Worm (Caenorhabditis elegans) whole organism, L2 larva: ENCODE results near the gene lbp-3.

Experiments
- C34F6.9 ChIP-seq: fragments of 150-350 bp; optimal IDR thresholded peaks from 2 replicates; lab custom pipeline; 2014; ENCODE audit warnings: missing biosample characterization, missing genetic modification characterization
- F13H6.1 ChIP-seq: sonication (generic microtip); optimal IDR thresholded peaks from 2 replicates; lab custom pipeline; 2016; ENCODE audit warnings: missing genetic modification characterization, missing compliant biosample characterization
- Y55F3AM.14 ChIP-seq: fragments of 200-800 bp; sonication (Bioruptor generic); optimal IDR thresholded peaks from 2 replicates; lab custom pipeline; 2018; ENCODE audit warnings: mild to moderate bottlenecking, missing genetic modification characterization, missing compliant biosample characterization
- ZK546.5 ChIP-seq: sonication (generic microtip); optimal IDR thresholded peaks from 2 replicates; lab custom pipeline; 2017; ENCODE audit warnings: missing biosample characterization, missing genetic modification characterization
- alr-1 ChIP-seq: fragments of 150-350 bp; optimal IDR thresholded peaks from 2 replicates; lab custom pipeline; 2014; ENCODE audit warnings: missing biosample characterization, missing genetic modification characterization
- blmp-1 ChIP-seq: sonication (generic microtip); optimal IDR thresholded peaks from 2 replicates; lab custom pipeline; 2017; ENCODE audit warnings: missing genetic modification characterization, mild to moderate bottlenecking, missing compliant biosample characterization, antibody characterized with exemption, moderate library complexity; ENCODE audit not compliant: insufficient read depth
- ceh-16 ChIP-seq: fragments of 150-350 bp; optimal IDR thresholded peaks from 2 replicates; lab custom pipeline; 2014; ENCODE audit warnings: missing biosample characterization, missing genetic modification characterization
- ceh-82 ChIP-seq: fragments of 150-350 bp; optimal IDR thresholded peaks from 2 replicates; lab custom pipeline; 2014; ENCODE audit warnings: missing biosample characterization, missing genetic modification characterization
- crh-2 ChIP-seq: sonication (generic microtip); optimal IDR thresholded peaks from 2 replicates; lab custom pipeline; 2017; ENCODE audit warnings: missing biosample characterization, missing genetic modification characterization
- dmd-4 ChIP-seq: sonication (generic microtip); optimal IDR thresholded peaks from 2 replicates; lab custom pipeline; 2017; ENCODE audit warnings: missing biosample characterization, missing genetic modification characterization
- egl-27 ChIP-seq: sonication (generic microtip); optimal IDR thresholded peaks from 3 replicates; lab custom pipeline; 2017; ENCODE audit warnings: missing biosample characterization, missing genetic modification reagents, missing genetic modification characterization
- elt-1 ChIP-seq: fragments of 150-350 bp; optimal IDR thresholded peaks from 2 replicates; lab custom pipeline; 2014; ENCODE audit warnings: missing biosample characterization, missing genetic modification characterization
- elt-3 ChIP-seq: sonication (generic microtip); optimal IDR thresholded peaks from 2 replicates; lab custom pipeline; 2017; ENCODE audit warnings: missing biosample characterization, missing genetic modification characterization
- fos-1 ChIP-seq: fragments of 150-350 bp; optimal IDR thresholded peaks from 2 replicates; lab custom pipeline; 2014; ENCODE audit warnings: missing biosample characterization, missing genetic modification characterization
- gmeb-1 ChIP-seq: fragments of 150-350 bp; optimal IDR thresholded peaks from 2 replicates; lab custom pipeline; 2014; ENCODE audit warnings: missing biosample characterization, missing genetic modification characterization
- lin-11 ChIP-seq: fragments of 150-350 bp; sonication (generic microtip); optimal IDR thresholded peaks from 2 replicates; lab custom pipeline; 2014; ENCODE audit warnings: missing biosample characterization, missing genetic modification characterization, inconsistent platforms, mixed read lengths
- lin-39 ChIP-seq: fragments of 150-350 bp; optimal IDR thresholded peaks from 2 replicates; lab custom pipeline; 2014; ENCODE audit warnings: missing biosample characterization, missing genetic modification reagents, missing genetic modification characterization
- lsy-2 ChIP-seq, 2 experiments: fragments of 150-350 bp in 1 of 2; sonication (generic microtip) in 1 of 2; optimal IDR thresholded peaks; 2 replicates each; lab custom pipeline; 2014 to 2017; ENCODE audit warnings: missing biosample characterization in 2 of 2, missing genetic modification characterization in 2 of 2
- mbf-1 ChIP-seq: sonication (generic microtip); optimal IDR thresholded peaks from 2 replicates; lab custom pipeline; 2017; ENCODE audit warnings: missing biosample characterization, missing genetic modification characterization
- mdl-1 ChIP-seq, 2 experiments: fragments of 150-350 bp in 1 of 2; sonication (generic microtip) in 1 of 2; optimal IDR thresholded peaks; 2 replicates each; lab custom pipeline; 2017; ENCODE audit warnings: missing biosample characterization in 2 of 2, missing genetic modification characterization in 2 of 2
- nhr-129 ChIP-seq: fragments of 150-350 bp; optimal IDR thresholded peaks from 2 replicates; lab custom pipeline; 2014; ENCODE audit warnings: missing biosample characterization, missing genetic modification characterization
- nhr-21 ChIP-seq: fragments of 150-350 bp; optimal IDR thresholded peaks from 2 replicates; lab custom pipeline; 2014; ENCODE audit warnings: missing biosample characterization, missing genetic modification characterization
- nhr-23 ChIP-seq: fragments of 150-350 bp; optimal IDR thresholded peaks from 2 replicates; lab custom pipeline; 2014; ENCODE audit warnings: missing biosample characterization, missing genetic modification reagents, missing genetic modification characterization
- nhr-237 ChIP-seq: fragments of 150-350 bp; optimal IDR thresholded peaks from 2 replicates; lab custom pipeline; 2014; ENCODE audit warnings: missing biosample characterization, missing genetic modification characterization
- nhr-6 ChIP-seq: fragments of 150-350 bp; optimal IDR thresholded peaks from 2 replicates; lab custom pipeline; 2014; ENCODE audit warnings: missing biosample characterization, missing genetic modification characterization
- nhr-77 ChIP-seq: fragments of 150-350 bp; optimal IDR thresholded peaks from 2 replicates; lab custom pipeline; 2014; ENCODE audit warnings: missing biosample characterization, missing genetic modification characterization
- peb-1 ChIP-seq: fragments of 150-350 bp; optimal IDR thresholded peaks from 2 replicates; lab custom pipeline; 2014; ENCODE audit warnings: missing biosample characterization, missing genetic modification characterization
- skn-1 ChIP-seq: sonication (generic microtip); optimal IDR thresholded peaks from 2 replicates; lab custom pipeline; 2017; ENCODE audit warnings: missing biosample characterization, missing genetic modification characterization
- sma-3 ChIP-seq: sonication (generic microtip); optimal IDR thresholded peaks from 2 replicates; lab custom pipeline; 2016; ENCODE audit warnings: missing genetic modification reagents, missing genetic modification characterization, missing compliant biosample characterization
- sma-9 ChIP-seq, 2 experiments: fragments of 150-350 bp in 1 of 2; sonication (generic microtip) in 1 of 2; optimal IDR thresholded peaks; 2 replicates each; lab custom pipeline; 2014 to 2016; ENCODE audit warnings: missing genetic modification characterization in 2 of 2, mild to moderate bottlenecking in 1 of 2, missing biosample characterization in 1 of 2, missing compliant biosample characterization in 1 of 2, missing genetic modification reagents in 1 of 2, moderate library complexity in 1 of 2
- snpc-4 ChIP-seq: fragments of 150-350 bp; optimal IDR thresholded peaks from 2 replicates; lab custom pipeline; 2014; ENCODE audit warnings: missing biosample characterization, missing genetic modification characterization
- unc-39 ChIP-seq: fragments of 150-350 bp; optimal IDR thresholded peaks from 2 replicates; lab custom pipeline; 2014; ENCODE audit warnings: missing biosample characterization, missing genetic modification characterization
- ztf-1 ChIP-seq: fragments of 200-800 bp; sonication (Bioruptor generic); conservative IDR thresholded peaks from 2 replicates; pipeline ENCODE4 v1.3.6; 2022; ENCODE audit warnings: missing genetic modification characterization, missing compliant biosample characterization
- ztf-11 ChIP-seq: sonication (generic microtip); optimal IDR thresholded peaks from 2 replicates; lab custom pipeline; 2017; ENCODE audit warnings: missing biosample characterization, missing genetic modification characterization
- ztf-4 ChIP-seq: fragments of 150-350 bp; optimal IDR thresholded peaks from 2 replicates; lab custom pipeline; 2014; ENCODE audit warnings: missing biosample characterization, missing genetic modification characterization

lbp-3 gene

ce11 chrX:3235358-3235816 lies 21.8 kb upstream of the lbp-3 start, which contains the start of gene F28B4.3:
Gene F28B4.3 (minus strand): TSS chrX:3235408.
- peak; percentile 85 for TF ChIP-seq crh-2
- peak; percentile 72 for TF ChIP-seq sma-9 (GFP tag; optimal IDR thresholded peaks at IDR 0.05; lab: Kevin White, UChicago)
- no peak for TF ChIP-seq sma-9 (tag; optimal IDR thresholded peaks at IDR 0.05; lab: Kevin White, UChicago)
- no peak for TF ChIP-seq Y55F3AM.14 (GFP tag; lab: Kevin White, UChicago)
- peak; percentile 95 for TF ChIP-seq fos-1 (tag; lab: Kevin White, UChicago)

DNA sequence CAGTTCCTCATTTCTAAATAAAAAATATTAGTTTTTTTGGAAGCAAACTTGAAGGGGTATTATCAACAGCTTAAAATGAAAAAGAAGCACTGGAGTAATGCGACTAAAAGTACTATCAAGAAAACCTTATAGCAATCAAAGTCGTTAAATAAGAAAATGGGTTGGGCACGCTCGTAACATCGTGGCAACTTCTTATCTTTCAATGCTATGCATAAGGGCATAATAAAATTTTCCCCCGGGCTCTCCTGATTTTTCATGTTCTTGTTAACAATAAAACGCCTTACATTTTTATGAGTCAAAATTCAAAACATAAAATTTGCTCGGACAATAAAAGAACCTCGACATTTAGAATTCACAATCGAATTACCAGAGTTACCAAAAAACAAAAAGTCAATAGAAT lies 13.6 kb upstream of the lbp-3 start, which contains the start of gene irg-7:
Gene irg-7 (minus strand): TSS at position 23 of the 400 bp plus-strand sequence.
- TF ChIP-seq elt-3 (tag; lab: Kevin White, UChicago) (no peak), gmeb-1 (tag; lab: Kevin White, UChicago) (no peak), nhr-21 (tag; lab: Kevin White, UChicago) (no peak), sma-9 (GFP tag; optimal IDR thresholded peaks at IDR 0.05; lab: Kevin White, UChicago) (peak; percentile 14), sma-9 (tag; optimal IDR thresholded peaks at IDR 0.05; lab: Kevin White, UChicago) (no peak), ceh-82 (tag; lab: Kevin White, UChicago) (no peak), Y55F3AM.14 (GFP tag; lab: Kevin White, UChicago) (no peak), fos-1 (tag; lab: Kevin White, UChicago) (peak; percentile 57), snpc-4 (tag; lab: Kevin White, UChicago) (no peak), blmp-1 (tag; lab: Kevin White, UChicago) (no peak), ceh-16 (tag; lab: Kevin White, UChicago) (no peak), elt-1 (no peak), crh-2 (peak; percentile 59), peb-1 (tag; lab: Kevin White, UChicago) (no peak)

- TF ChIP-seq ceh-16 (tag; lab: Kevin White, UChicago) (no peak), lsy-2 (tag; optimal IDR thresholded peaks at IDR 0.05; lab: Kevin White, UChicago) (no peak), crh-2 (no peak), fos-1 (tag; lab: Kevin White, UChicago) (peak; percentile 25), snpc-4 (tag; lab: Kevin White, UChicago) (no peak)
Observed at ce11 chrX:3244402-3244801, 12.8 kb upstream of the lbp-3 start.

DNA sequence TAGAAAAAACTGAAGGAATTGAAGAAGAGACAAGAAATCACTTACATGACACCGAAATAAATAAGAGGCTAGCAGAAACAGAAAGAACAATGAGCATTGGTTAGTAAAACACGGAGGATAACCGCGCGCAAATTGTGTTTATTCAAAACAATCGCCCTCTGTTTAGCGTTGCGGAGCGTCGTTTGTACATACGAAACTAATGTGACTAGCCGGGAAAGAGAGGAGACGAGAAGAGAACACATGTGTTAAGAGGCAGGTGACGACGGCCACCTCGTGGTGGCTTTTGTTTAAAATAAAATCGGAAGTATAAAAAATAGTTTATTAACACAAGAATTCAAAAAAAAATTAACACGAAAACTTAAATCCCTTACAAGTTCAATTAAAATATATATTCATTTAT lies 11.4 kb upstream of the lbp-3 start, which contains the start of gene F40F4.7:
Gene F40F4.7 (minus strand): TSS at position 122 of the 400 bp plus-strand sequence.
- no peak for TF ChIP-seq nhr-23
- no peak for TF ChIP-seq ztf-4 (tag; lab: Kevin White, UChicago)
- peak; percentile 41 to 49 for TF ChIP-seq mdl-1 (tag; optimal IDR thresholded peaks at IDR 0.05; lab: Kevin White, UChicago)
- TF ChIP-seq ztf-11 (tag; lab: Kevin White, UChicago): no peak
- TF ChIP-seq blmp-1 (tag; lab: Kevin White, UChicago): no peak
- TF ChIP-seq nhr-77 (tag; lab: Kevin White, UChicago): no peak
- TF ChIP-seq crh-2: peak; percentile 33
- peak; percentile 28 for TF ChIP-seq nhr-21 (tag; lab: Kevin White, UChicago)
- no peak for TF ChIP-seq C34F6.9 (tag; lab: Kevin White, UChicago)
- TF ChIP-seq nhr-237 (tag; lab: Kevin White, UChicago): no peak
- peak; percentile 71 for TF ChIP-seq sma-9 (GFP tag; optimal IDR thresholded peaks at IDR 0.05; lab: Kevin White, UChicago)
- no peak for TF ChIP-seq sma-9 (tag; optimal IDR thresholded peaks at IDR 0.05; lab: Kevin White, UChicago)
- TF ChIP-seq skn-1: peak; percentile 16
- no peak for TF ChIP-seq dmd-4 (tag; lab: Kevin White, UChicago)
- TF ChIP-seq lin-39: no peak
- TF ChIP-seq nhr-6 (tag; lab: Kevin White, UChicago): no peak
- TF ChIP-seq alr-1: no peak
- no peak for TF ChIP-seq ceh-16 (tag; lab: Kevin White, UChicago)
- TF ChIP-seq nhr-129 (tag; lab: Kevin White, UChicago): peak; percentile 88
- no peak for TF ChIP-seq Y55F3AM.14 (GFP tag; lab: Kevin White, UChicago)
- peak; percentile 36 for TF ChIP-seq F13H6.1 (tag; lab: Kevin White, UChicago)
- no peak for TF ChIP-seq ztf-1
- peak; percentile 10 for TF ChIP-seq lin-11 (tag; lab: Kevin White, UChicago)
- peak; percentile 43 for TF ChIP-seq sma-3
- TF ChIP-seq egl-27: peak; percentile 38
- TF ChIP-seq fos-1 (tag; lab: Kevin White, UChicago): peak; percentile 64
- no peak for TF ChIP-seq mbf-1 (tag; lab: Kevin White, UChicago)
- TF ChIP-seq unc-39 (tag; lab: Kevin White, UChicago): no peak
- peak; percentile 14 to 71 for TF ChIP-seq lsy-2 (tag; optimal IDR thresholded peaks at IDR 0.05; lab: Kevin White, UChicago)
- TF ChIP-seq ZK546.5: no peak
